Fruit fly (Drosophila melanogaster): ENCODE results near the gene ome.

ome gene

dm6 chr3L:14759097-14759795 is 86.6 kb downstream of the ome start (continued):
- TF ChIP-seq NfI (GFP tag; optimal IDR thresholded peaks at IDR 0.05) (peak; percentile 100), Nf-YC (tag; optimal IDR thresholded peaks at IDR 0.05) (peak; percentile 96), odd (GFP tag; optimal IDR thresholded peaks at IDR 0.05) (peak; percentile 100), dmrt11E (tag; optimal IDR thresholded peaks at IDR 0.05) (peak; percentile 100), CG30020 (tag; optimal IDR thresholded peaks at IDR 0.05) (peak; percentile 94), Nf-YA (GFP tag; IDR thresholded peaks at IDR 0.05) (peak; percentile 99), CG8478 (optimal IDR thresholded peaks at IDR 0.05) (no peak), E2f1 (GFP tag; IDR thresholded peaks at IDR 0.05) (peak; percentile 100), vnd (GFP tag; IDR thresholded peaks at IDR 0.05; ENCODE audit: partially characterized antibody) (0 out of 3 replicates have a peak, but pooled peaks have one; percentile 51), shn (GFP tag; optimal IDR thresholded peaks at IDR 0.05) (peak; percentile 99), scrt (GFP tag; optimal IDR thresholded peaks at IDR 0.05) (peak; percentile 99), HLH4C (GFP tag; IDR thresholded peaks at IDR 0.05; ENCODE audit: partially characterized antibody) (no peak), eve (GFP tag; optimal IDR thresholded peaks at IDR 0.05) (peak; percentile 35 to 100), nau (GFP tag; optimal IDR thresholded peaks at IDR 0.05) (peak; percentile 100), CG5953 (GFP tag; IDR thresholded peaks at IDR 0.05) (peak; percentile 98), so (GFP tag; IDR thresholded peaks at IDR 0.05) (peak; percentile 100), Drgx (GFP tag; IDR thresholded peaks at IDR 0.05) (peak; percentile 100), CG6791 (GFP tag; IDR thresholded peaks at IDR 0.05; ENCODE audit: partially characterized antibody) (peak; percentile 61; the same call in 2 of the 3 replicates), tll (GFP tag; optimal IDR thresholded peaks at IDR 0.05) (peak in 1 of 2 experiments; percentile 81), Pdp1 (GFP tag; optimal IDR thresholded peaks at IDR 0.05) (peak; percentile 98 to 99), aop (GFP tag; IDR thresholded peaks at IDR 0.05) (peak; percentile 96), CG4282 (GFP tag; optimal IDR thresholded peaks at IDR 0.05) (peak; percentile 97), nmo (GFP tag; optimal IDR thresholded peaks at IDR 0.05) (peak; percentile 100), Usf (GFP tag; optimal IDR thresholded peaks at IDR 0.05) (peak; percentile 100), hth (optimal IDR thresholded peaks at IDR 0.05) (no peak), CG10267 (tag; optimal IDR thresholded peaks at IDR 0.05) (peak; percentile 99), BtbVII (GFP tag; optimal IDR thresholded peaks at IDR 0.05) (peak; percentile 100), Jarid2 (GFP tag; optimal IDR thresholded peaks at IDR 0.05) (peak; percentile 98), CG6765 (GFP tag; optimal IDR thresholded peaks at IDR 0.05) (peak; percentile 100), Sox100B (GFP tag; optimal IDR thresholded peaks at IDR 0.05) (peak; percentile 100), ara (GFP tag; IDR thresholded peaks at IDR 0.05) (peak; percentile 99), CG9609 (GFP tag; optimal IDR thresholded peaks at IDR 0.05) (peak; percentile 99), CG12236 (GFP tag; optimal IDR thresholded peaks at IDR 0.05) (peak; percentile 98), dimm (GFP tag; IDR thresholded peaks at IDR 0.05) (peak; percentile 99), Rx (GFP tag; IDR thresholded peaks at IDR 0.05) (peak; percentile 99), zfh2 (GFP tag; optimal IDR thresholded peaks at IDR 0.05) (peak; percentile 99), ranshi (GFP tag; IDR thresholded peaks at IDR 0.05) (peak; percentile 99), Sin3A (optimal IDR thresholded peaks at IDR 0.05) (no peak), Xbp1 (GFP tag; optimal IDR thresholded peaks at IDR 0.05) (peak; percentile 99), corto (GFP tag; optimal IDR thresholded peaks at IDR 0.05) (peak; percentile 99), CG10654 (GFP tag; optimal IDR thresholded peaks at IDR 0.05) (peak; percentile 99), Ets97D (GFP tag; optimal IDR thresholded peaks at IDR 0.05) (peak; percentile 94), CG7928 (GFP tag; optimal IDR thresholded peaks at IDR 0.05) (peak; percentile 90), stc (GFP tag; IDR thresholded peaks at IDR 0.05) (peak; percentile 100), CG6254 (GFP tag; optimal IDR thresholded peaks at IDR 0.05) (peak; percentile 98), Lhr (GFP tag; optimal IDR thresholded peaks at IDR 0.05) (peak; percentile 99), ems (GFP tag; optimal IDR thresholded peaks at IDR 0.05) (peak; percentile 99), CG32767 (GFP tag; IDR thresholded peaks at IDR 0.05) (peak; percentile 100), sqz (GFP tag; optimal IDR thresholded peaks at IDR 0.05) (peak; percentile 100), CG12744 (GFP tag; optimal IDR thresholded peaks at IDR 0.05) (peak; percentile 99)

All from whole organism, embryonic.